Worm (Caenorhabditis elegans): ENCODE measurements around the gene B0034.4.

Gene B0034.4

DNA sequence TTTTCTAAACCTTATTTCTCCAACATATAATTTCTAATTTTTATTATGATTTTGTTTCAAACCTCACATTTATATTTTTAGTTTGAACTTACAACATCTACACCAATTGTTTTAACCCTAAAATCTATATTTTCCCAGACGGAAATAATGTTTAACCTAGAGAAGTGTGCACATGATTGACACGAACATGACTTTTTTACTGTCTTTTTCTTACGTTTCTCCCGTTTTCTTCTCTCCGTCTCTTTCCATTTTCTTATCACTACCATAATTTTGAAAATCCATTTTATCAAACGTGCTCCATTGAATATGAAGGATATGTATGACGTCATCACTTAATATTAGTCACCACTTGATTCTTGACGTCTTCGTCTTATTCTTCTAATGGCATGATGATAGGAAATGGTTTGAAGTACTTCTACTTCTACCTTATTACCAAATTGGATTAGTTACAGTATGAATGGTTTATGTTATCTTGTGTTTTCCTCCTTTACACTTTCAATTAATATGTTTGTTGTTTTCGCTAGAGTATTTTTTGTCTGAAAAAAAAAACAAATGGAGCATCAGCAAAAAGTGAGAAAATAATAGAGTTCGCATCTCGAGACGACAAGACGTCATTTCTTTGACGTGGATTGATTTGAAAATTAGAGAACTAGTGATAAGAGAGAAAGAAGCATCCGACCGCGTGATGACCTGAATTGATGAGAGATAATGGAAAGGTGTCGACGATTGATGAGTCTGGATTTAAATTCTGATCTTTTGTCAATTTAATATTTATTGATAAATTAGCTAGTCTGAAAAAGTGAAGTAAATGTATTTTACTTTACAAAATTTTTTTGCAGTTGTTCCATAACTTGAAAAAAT, 37.2 kb downstream of the B0034.4 start (continued):
- TF ChIP-seq nhr-11 (tag; optimal IDR thresholded peaks at IDR 0.05) (no peak), ets-5 (GFP tag; IDR thresholded peaks at IDR 0.05) (no peak), nhr-77 (tag; optimal IDR thresholded peaks at IDR 0.05) (no peak), pag-3 (tag; optimal IDR thresholded peaks at IDR 0.05; ENCODE audit: borderline replicate concordance, insufficient read depth) (no peak), lir-3 (tag; optimal IDR thresholded peaks at IDR 0.05; ENCODE audit: poor library complexity) (no peak), C16A3.4 (tag; optimal IDR thresholded peaks at IDR 0.05) (peak; percentile 35), mef-2 (tag; optimal IDR thresholded peaks at IDR 0.05) (no peak), fkh-10 (GFP tag; optimal IDR thresholded peaks at IDR 0.05) (no peak), nhr-19 (GFP tag; conservative IDR thresholded peaks at IDR 0.05) (peak; percentile 65), tlp-1 (tag; optimal IDR thresholded peaks at IDR 0.05) (no peak), ceh-8 (GFP tag; optimal IDR thresholded peaks at IDR 0.05) (no peak), blmp-1 (tag; optimal IDR thresholded peaks at IDR 0.05) (peak; percentile 85), ceh-82 (tag; optimal IDR thresholded peaks at IDR 0.05) (no peak), lsy-2 (tag; optimal IDR thresholded peaks at IDR 0.05) (peak; percentile 37 to 65), mdl-1 (tag; optimal IDR thresholded peaks at IDR 0.05) (peak in 1 of 2 experiments; percentile 34), ceh-63 (GFP tag; optimal IDR thresholded peaks at IDR 0.05) (no peak), elt-3 (tag; optimal IDR thresholded peaks at IDR 0.05) (peak in 1 of 6 experiments; percentile 48), nhr-85 (tag) (peak; percentile 74), aha-1 (tag; optimal IDR thresholded peaks at IDR 0.05) (no peak), isw-1 (GFP tag; IDR thresholded peaks at IDR 0.05) (no peak), mep-1 (tag; optimal IDR thresholded peaks at IDR 0.05) (peak; percentile 9), rnt-1 (tag; optimal IDR thresholded peaks at IDR 0.05) (peak; percentile 76), nhr-71 (tag; optimal IDR thresholded peaks at IDR 0.05) (peak; percentile 84), pqm-1 (tag; optimal IDR thresholded peaks at IDR 0.05) (no peak), nhr-47 (tag; optimal IDR thresholded peaks at IDR 0.05) (peak; percentile 29), fkh-8 (tag; optimal IDR thresholded peaks at IDR 0.05) (no peak), hlh-4 (tag; optimal IDR thresholded peaks at IDR 0.05) (no peak), Y116A8C.19 (tag; optimal IDR thresholded peaks at IDR 0.05; ENCODE audit: borderline replicate concordance) (no peak), unc-130 (tag; optimal IDR thresholded peaks at IDR 0.05) (peak; percentile 54), unc-98 (GFP tag; IDR thresholded peaks at IDR 0.05) (no peak), nhr-12 (tag; optimal IDR thresholded peaks at IDR 0.05) (no peak), F16B12.6 (tag; optimal IDR thresholded peaks at IDR 0.05) (no peak), zag-1 (tag; optimal IDR thresholded peaks at IDR 0.05) (no peak), lin-14 (GFP tag; optimal IDR thresholded peaks at IDR 0.05) (peak; percentile 81), tbx-2 (tag; optimal IDR thresholded peaks at IDR 0.05) (peak; percentile 26), nhr-237 (tag; optimal IDR thresholded peaks at IDR 0.05) (no peak), aly-2 (tag; optimal IDR thresholded peaks at IDR 0.05) (no peak), egl-27 (tag; optimal IDR thresholded peaks at IDR 0.05) (no peak), alr-1 (tag; optimal IDR thresholded peaks at IDR 0.05; ENCODE audit: borderline replicate concordance) (no peak), unc-86 (tag; optimal IDR thresholded peaks at IDR 0.05) (no peak), fkh-4 (tag; optimal IDR thresholded peaks at IDR 0.05; ENCODE audit: borderline replicate concordance) (no peak), nhr-84 (tag; optimal IDR thresholded peaks at IDR 0.05) (no peak), fos-1 (tag; optimal IDR thresholded peaks at IDR 0.05) (no peak), grh-1 (GFP tag; IDR thresholded peaks at IDR 0.05) (no peak)

Data from whole organism, L1 larva.